Worm (Caenorhabditis elegans): ENCODE measurements around the gene F17C11.2.

- no peak for TF ChIP-seq pha-2 (tag; optimal IDR thresholded peaks at IDR 0.05)
- no peak for TF ChIP-seq dve-1 (tag; optimal IDR thresholded peaks at IDR 0.05)
- TF ChIP-seq nfya-1 (tag; optimal IDR thresholded peaks at IDR 0.05): no peak
- TF ChIP-seq unc-3 (GFP tag; conservative IDR thresholded peaks at IDR 0.05): no peak
- TF ChIP-seq unc-3 (tag; optimal IDR thresholded peaks at IDR 0.05): no peak
- no peak for TF ChIP-seq npax-4 (tag; optimal IDR thresholded peaks at IDR 0.05)
Observed at ce11 chrV:10954334-10954733, 6.3 kb downstream of the F17C11.2 start, which contains the start of gene clec-221.
